Worm (Caenorhabditis elegans) whole organism, midembryonic: Measurements from ENCODE around the gene C54D10.5.

Experiments used
- T22C8.4 ChIP-seq: fragments of 200-800 bp; sonication (Bioruptor generic); IDR thresholded peaks from 2 replicates; pipeline ENCODE4 v1.3.6; 2022; ENCODE audit warnings: missing genetic modification characterization, missing compliant biosample characterization
- cog-1 ChIP-seq: sonication (generic microtip); optimal IDR thresholded peaks from 2 replicates; lab custom pipeline; 2016; ENCODE audit warnings: missing genetic modification characterization, missing compliant biosample characterization
- flt-1 ChIP-seq: fragments of 200-800 bp; sonication (Bioruptor generic); IDR thresholded peaks from 2 replicates; pipeline ENCODE4 v1.3.6; 2022; ENCODE audit warnings: missing genetic modification characterization, missing compliant biosample characterization
- klf-2 ChIP-seq: fragments of 200-800 bp; sonication (Bioruptor generic); conservative IDR thresholded peaks from 2 replicates; pipeline ENCODE4 v1.3.6; 2022; ENCODE audit warnings: missing genetic modification reagents, missing genetic modification characterization, missing compliant biosample characterization
- med-1 ChIP-seq: sonication (generic microtip); optimal IDR thresholded peaks from 2 replicates; lab custom pipeline; 2017; ENCODE audit warnings: missing genetic modification characterization, mild to moderate bottlenecking, missing compliant biosample characterization, antibody characterized with exemption, missing genetic modification reagents; ENCODE audit not compliant: insufficient read depth
- ref-1 ChIP-seq: fragments of 200-800 bp; sonication (Bioruptor generic); conservative IDR thresholded peaks from 2 replicates; pipeline ENCODE4 v1.3.6; 2022; ENCODE audit warnings: missing genetic modification reagents, missing genetic modification characterization, missing compliant biosample characterization
- tab-1 ChIP-seq: fragments of 200-800 bp; sonication (Bioruptor generic); IDR thresholded peaks from 2 replicates; pipeline ENCODE4 v1.3.6; 2022; ENCODE audit warnings: missing genetic modification characterization, missing compliant biosample characterization
- ztf-23 ChIP-seq: fragments of 200-800 bp; sonication (Bioruptor generic); IDR thresholded peaks from 2 replicates; pipeline ENCODE4 v1.3.6; 2022; ENCODE audit warnings: missing genetic modification reagents, missing genetic modification characterization, missing compliant biosample characterization
- ztf-29 ChIP-seq: fragments of 200-800 bp; sonication (Bioruptor generic); IDR thresholded peaks from 2 replicates; pipeline ENCODE4 v1.3.6; 2022; ENCODE audit warnings: missing genetic modification reagents, missing genetic modification characterization, missing compliant biosample characterization

C54D10.5 gene

ce11 chrV:12443754-12444153 is 14.6 kb downstream of the C54D10.5 start, which contains the start of gene pals-39:
Gene pals-39 (minus strand): TSS chrV:12443854.
- TF ChIP-seq med-1 (GFP tag; lab: Kevin White, UChicago) (no peak), ztf-23 (no peak), tab-1 (GFP tag; lab: Robert Waterston, UW) (no peak)

- TF ChIP-seq flt-1 (GFP tag; lab: Robert Waterston, UW) (no peak), T22C8.4 (GFP tag; lab: Robert Waterston, UW) (no peak), cog-1 (tag; lab: Kevin White, UChicago) (no peak), tab-1 (GFP tag; lab: Robert Waterston, UW) (no peak), klf-2 (GFP tag; lab: Robert Waterston, UW) (no peak), ztf-29 (no peak), med-1 (GFP tag; lab: Kevin White, UChicago) (no peak), ref-1 (GFP tag; lab: Robert Waterston, UW) (no peak), ztf-23 (no peak)
Measured at ce11 chrV:12446895-12447294, 17.8 kb downstream of the C54D10.5 start, which contains the start of the genes pals-38 and C54D10.9. Gene pals-38 (minus strand): TSS chrV:12446995. Gene C54D10.9 (plus strand): TSS chrV:12447153.

- TF ChIP-seq med-1 (GFP tag; lab: Kevin White, UChicago) = no peak
- TF ChIP-seq ztf-29 = no peak
- TF ChIP-seq tab-1 (GFP tag; lab: Robert Waterston, UW) = no peak
- no peak for TF ChIP-seq klf-2 (GFP tag; lab: Robert Waterston, UW)
- no peak for TF ChIP-seq ref-1 (GFP tag; lab: Robert Waterston, UW)
- TF ChIP-seq T22C8.4 (GFP tag; lab: Robert Waterston, UW) = no peak
- no peak for TF ChIP-seq flt-1 (GFP tag; lab: Robert Waterston, UW)
- TF ChIP-seq ztf-23 = no peak
- no peak for TF ChIP-seq cog-1 (tag; lab: Kevin White, UChicago)
Measured at ce11 chrV:12449902-12450301, 20.8 kb downstream of the C54D10.5 start, which contains the start of gene C54D10.10. Gene C54D10.10 (minus strand): TSS chrV:12450002.

ce11 chrV:12450441-12450840 is 21.3 kb downstream of the C54D10.5 start, which contains the start of gene F28C1.1:
Gene F28C1.1 (plus strand): TSS chrV:12450805.
- TF ChIP-seq T22C8.4 (GFP tag; lab: Robert Waterston, UW) (no peak), tab-1 (GFP tag; lab: Robert Waterston, UW) (no peak), cog-1 (tag; lab: Kevin White, UChicago) (no peak), ztf-23 (no peak), ref-1 (GFP tag; lab: Robert Waterston, UW) (no peak), klf-2 (GFP tag; lab: Robert Waterston, UW) (no peak), flt-1 (GFP tag; lab: Robert Waterston, UW) (no peak), ztf-29 (no peak), med-1 (GFP tag; lab: Kevin White, UChicago) (no peak)

ce11 chrV:12455695-12456094 is 26.6 kb downstream of the C54D10.5 start:
- TF ChIP-seq flt-1 (GFP tag; lab: Robert Waterston, UW) (no peak), ref-1 (GFP tag; lab: Robert Waterston, UW) (no peak), cog-1 (tag; lab: Kevin White, UChicago) (no peak), med-1 (GFP tag; lab: Kevin White, UChicago) (no peak), ztf-29 (no peak), ztf-23 (no peak), T22C8.4 (GFP tag; lab: Robert Waterston, UW) (no peak), tab-1 (GFP tag; lab: Robert Waterston, UW) (no peak), klf-2 (GFP tag; lab: Robert Waterston, UW) (no peak)

- TF ChIP-seq ref-1 (GFP tag; lab: Robert Waterston, UW) (no peak), flt-1 (GFP tag; lab: Robert Waterston, UW) (no peak), T22C8.4 (GFP tag; lab: Robert Waterston, UW) (no peak)
Measured at ce11 chrV:12460583-12460982, 31.4 kb downstream of the C54D10.5 start.

- no peak for TF ChIP-seq ztf-29
- no peak for TF ChIP-seq flt-1 (GFP tag; lab: Robert Waterston, UW)
- no peak for TF ChIP-seq cog-1 (tag; lab: Kevin White, UChicago)
- TF ChIP-seq ref-1 (GFP tag; lab: Robert Waterston, UW) = no peak
- TF ChIP-seq ztf-23 = no peak
- no peak for TF ChIP-seq tab-1 (GFP tag; lab: Robert Waterston, UW)
- no peak for TF ChIP-seq klf-2 (GFP tag; lab: Robert Waterston, UW)
- TF ChIP-seq T22C8.4 (GFP tag; lab: Robert Waterston, UW) = no peak
- no peak for TF ChIP-seq med-1 (GFP tag; lab: Kevin White, UChicago)
Measured at ce11 chrV:12462908-12463307, 33.8 kb downstream of the C54D10.5 start, which contains the start of gene egl-10. Gene egl-10 (minus strand): TSS chrV:12463008.

- 0 out of 2 replicates have a peak, but pooled peaks have one; percentile 23 for TF ChIP-seq T22C8.4 (GFP tag; lab: Robert Waterston, UW)
- TF ChIP-seq cog-1 (tag; lab: Kevin White, UChicago) = peak; percentile 87
- no peak for TF ChIP-seq flt-1 (GFP tag; lab: Robert Waterston, UW)
Measured at ce11 chrV:12465399-12465798, 36.3 kb downstream of the C54D10.5 start.

- TF ChIP-seq T22C8.4 (GFP tag; lab: Robert Waterston, UW) (no peak), ztf-23 (no peak), tab-1 (GFP tag; lab: Robert Waterston, UW) (no peak), ref-1 (GFP tag; lab: Robert Waterston, UW) (no peak)
Measured at ce11 chrV:12466653-12467052, 37.5 kb downstream of the C54D10.5 start.

ce11 chrV:12467755-12468154 is 38.6 kb downstream of the C54D10.5 start:
- no peak for TF ChIP-seq T22C8.4 (GFP tag; lab: Robert Waterston, UW)
- TF ChIP-seq cog-1 (tag; lab: Kevin White, UChicago) = no peak
- TF ChIP-seq tab-1 (GFP tag; lab: Robert Waterston, UW) = no peak
- no peak for TF ChIP-seq flt-1 (GFP tag; lab: Robert Waterston, UW)
- TF ChIP-seq klf-2 (GFP tag; lab: Robert Waterston, UW) = no peak
- TF ChIP-seq med-1 (GFP tag; lab: Kevin White, UChicago) = no peak
- TF ChIP-seq ztf-23 = no peak
- no peak for TF ChIP-seq ztf-29
- no peak for TF ChIP-seq ref-1 (GFP tag; lab: Robert Waterston, UW)
